Worm (Caenorhabditis elegans) whole organism, young adult: ENCODE data around the gene Y41C4A.8.

Experiments
- B0035.1 ChIP-seq: sonication (generic microtip); optimal IDR thresholded peaks from 2 replicates; lab custom pipeline; 2016; ENCODE audit warnings: missing genetic modification characterization, mild to moderate bottlenecking, missing compliant biosample characterization, missing genotype, missing genetic modification reagents
- B0261.1 ChIP-seq: sonication (generic microtip); optimal IDR thresholded peaks from 2 replicates; lab custom pipeline; 2016; ENCODE audit warnings: mild to moderate bottlenecking, missing genetic modification characterization, moderate library complexity, missing compliant biosample characterization
- C06A6.2 ChIP-seq: fragments of 200-800 bp; sonication (Bioruptor generic); conservative IDR thresholded peaks from 2 replicates; pipeline ENCODE4 v1.3.6; 2022; ENCODE audit warnings: missing genetic modification characterization, missing compliant biosample characterization
- F39B2.1 ChIP-seq: fragments of 200-800 bp; sonication (Bioruptor generic); IDR thresholded peaks from 2 replicates; pipeline ENCODE4 v1.3.6; 2022; ENCODE audit warnings: missing genetic modification reagents, missing genetic modification characterization, missing compliant biosample characterization
- F49E8.2 ChIP-seq: sonication (generic microtip); optimal IDR thresholded peaks from 3 replicates; lab custom pipeline; 2017; ENCODE audit warnings: missing genetic modification characterization, mild to moderate bottlenecking, missing compliant biosample characterization, antibody characterized with exemption, moderate library complexity; ENCODE audit not compliant: insufficient read depth
- F52B5.7 ChIP-seq: sonication (generic microtip); optimal IDR thresholded peaks from 2 replicates; lab custom pipeline; 2016; ENCODE audit warnings: mild to moderate bottlenecking, missing genetic modification characterization, missing compliant biosample characterization
- T26A5.8 ChIP-seq: sonication (generic microtip); optimal IDR thresholded peaks from 2 replicates; lab custom pipeline; 2016; ENCODE audit warnings: missing genetic modification characterization, missing compliant biosample characterization
- akir-1 ChIP-seq: fragments of 200-800 bp; sonication (Bioruptor generic); optimal IDR thresholded peaks from 2 replicates; lab custom pipeline; 2018; ENCODE audit warnings: mild to moderate bottlenecking, missing genetic modification characterization, moderate library complexity, missing compliant biosample characterization
- aptf-2 ChIP-seq: fragments of 200-800 bp; sonication (Bioruptor generic); conservative IDR thresholded peaks from 2 replicates; pipeline ENCODE4 v1.3.6; 2022; ENCODE audit warnings: missing genetic modification reagents, missing genetic modification characterization, missing compliant biosample characterization
- attf-3 ChIP-seq: fragments of 200-800 bp; sonication (Bioruptor generic); conservative IDR thresholded peaks from 2 replicates; pipeline ENCODE4 v1.3.6; 2022; ENCODE audit warnings: missing genetic modification reagents, missing genetic modification characterization, missing compliant biosample characterization
- attf-5 ChIP-seq: fragments of 200-800 bp; sonication (Bioruptor generic); optimal IDR thresholded peaks from 2 replicates; lab custom pipeline; 2018; ENCODE audit warnings: mild to moderate bottlenecking, missing genetic modification characterization, missing compliant biosample characterization
- attf-6 ChIP-seq: fragments of 200-800 bp; sonication (Bioruptor generic); IDR thresholded peaks from 2 replicates; pipeline ENCODE4 v1.3.6; 2022; ENCODE audit warnings: missing genetic modification reagents, missing genetic modification characterization, missing compliant biosample characterization
- bed-1 ChIP-seq: fragments of 200-800 bp; sonication (Bioruptor generic); IDR thresholded peaks from 2 replicates; pipeline ENCODE4 v1.3.6; 2022; ENCODE audit warnings: missing genetic modification reagents, missing genetic modification characterization, missing compliant biosample characterization
- ceh-100 ChIP-seq: fragments of 200-800 bp; sonication (Bioruptor generic); IDR thresholded peaks from 2 replicates; pipeline ENCODE4 v1.3.6; 2022; ENCODE audit warnings: missing genetic modification reagents, missing genetic modification characterization, missing compliant biosample characterization
- ceh-91 ChIP-seq: fragments of 200-800 bp; sonication (Bioruptor generic); IDR thresholded peaks from 2 replicates; pipeline ENCODE4 v1.3.6; 2022; ENCODE audit warnings: missing genetic modification reagents, missing genetic modification characterization, missing compliant biosample characterization
- chd-7 ChIP-seq: sonication (generic microtip); optimal IDR thresholded peaks from 2 replicates; lab custom pipeline; 2016; ENCODE audit warnings: mild to moderate bottlenecking, missing genetic modification characterization, moderate library complexity, missing compliant biosample characterization
- dpl-1 ChIP-seq: fragments of 150-350 bp; optimal IDR thresholded peaks from 2 replicates; lab custom pipeline; 2014; ENCODE audit warnings: missing biosample characterization, missing genetic modification reagents, missing genetic modification characterization
- egl-18 ChIP-seq: fragments of 200-800 bp; sonication (Bioruptor generic); IDR thresholded peaks from 2 replicates; pipeline ENCODE4 v1.3.6; 2022; ENCODE audit warnings: missing genetic modification reagents, missing genetic modification characterization, missing compliant biosample characterization
- egrh-3 ChIP-seq: fragments of 200-800 bp; sonication (Bioruptor generic); IDR thresholded peaks from 2 replicates; pipeline ENCODE4 v1.3.6; 2022; ENCODE audit warnings: missing genetic modification reagents, missing genetic modification characterization, missing compliant biosample characterization
- ets-4 ChIP-seq: fragments of 200-800 bp; sonication (Bioruptor generic); optimal IDR thresholded peaks from 2 replicates; lab custom pipeline; 2018; ENCODE audit warnings: mild to moderate bottlenecking, missing genetic modification characterization, missing compliant biosample characterization
- fkh-3 ChIP-seq: sonication (generic microtip); optimal IDR thresholded peaks from 2 replicates; lab custom pipeline; 2016; ENCODE audit warnings: mild to moderate bottlenecking, missing genetic modification characterization, missing compliant biosample characterization
- hlh-12 ChIP-seq: sonication (generic microtip); optimal IDR thresholded peaks from 2 replicates; lab custom pipeline; 2016; ENCODE audit warnings: missing genetic modification characterization, missing compliant biosample characterization
- let-607 ChIP-seq, 2 experiments: fragments of 200-800 bp in 1 of 2; sonication (Bioruptor generic) in 1 of 2; sonication (generic microtip) in 1 of 2; optimal IDR thresholded peaks; 2 replicates each; lab custom pipeline; 2016 to 2018; ENCODE audit warnings: mild to moderate bottlenecking in 2 of 2, missing compliant biosample characterization in 2 of 2, missing genetic modification characterization in 2 of 2, moderate library complexity in 2 of 2, missing genotype in 1 of 2
- lin-26 ChIP-seq: fragments of 200-800 bp; sonication (Bioruptor generic); IDR thresholded peaks from 2 replicates; pipeline ENCODE4 v1.3.6; 2022; ENCODE audit warnings: missing genetic modification reagents, missing genetic modification characterization, missing compliant biosample characterization
- lin-40 ChIP-seq: sonication (generic microtip); optimal IDR thresholded peaks from 2 replicates; lab custom pipeline; 2016; ENCODE audit warnings: missing genetic modification characterization, mild to moderate bottlenecking, missing compliant biosample characterization, missing genotype, missing genetic modification reagents
- lir-1 ChIP-seq: fragments of 200-800 bp; sonication (Bioruptor generic); conservative IDR thresholded peaks from 2 replicates; pipeline ENCODE4 v1.3.6; 2022; ENCODE audit warnings: missing genetic modification reagents, missing genetic modification characterization, missing compliant biosample characterization
- lsl-1 ChIP-seq: fragments of 200-800 bp; sonication (Bioruptor generic); optimal IDR thresholded peaks from 2 replicates; lab custom pipeline; 2018; ENCODE audit warnings: mild to moderate bottlenecking, missing genetic modification characterization, moderate library complexity, missing compliant biosample characterization
- madf-3 ChIP-seq: fragments of 200-800 bp; sonication (Bioruptor generic); IDR thresholded peaks from 2 replicates; pipeline ENCODE4 v1.3.6; 2022; ENCODE audit warnings: missing genetic modification reagents, missing genetic modification characterization, missing compliant biosample characterization
- madf-8 ChIP-seq: fragments of 200-800 bp; sonication (Bioruptor generic); conservative IDR thresholded peaks from 2 replicates; pipeline ENCODE4 v1.3.6; 2022; ENCODE audit warnings: missing genetic modification reagents, missing genetic modification characterization, missing compliant biosample characterization
- mcd-1 ChIP-seq: fragments of 200-800 bp; sonication (Bioruptor generic); IDR thresholded peaks from 2 replicates; pipeline ENCODE4 v1.3.6; 2022; ENCODE audit warnings: missing genetic modification reagents, missing genetic modification characterization, missing compliant biosample characterization
- mel-28 ChIP-seq: sonication (generic microtip); optimal IDR thresholded peaks from 2 replicates; lab custom pipeline; 2016; ENCODE audit warnings: borderline replicate concordance, mild to moderate bottlenecking, missing genetic modification characterization, missing compliant biosample characterization
- nfya-1 ChIP-seq: sonication (generic microtip); optimal IDR thresholded peaks from 2 replicates; lab custom pipeline; 2017; ENCODE audit warnings: antibody characterized with exemption, missing compliant biosample characterization, missing genetic modification characterization, borderline replicate concordance; ENCODE audit not compliant: insufficient read depth
- nfya-2 ChIP-seq: fragments of 200-800 bp; sonication (Bioruptor generic); IDR thresholded peaks from 2 replicates; pipeline ENCODE4 v1.3.6; 2022; ENCODE audit warnings: missing genetic modification reagents, missing genetic modification characterization, missing compliant biosample characterization
- nfyb-1 ChIP-seq: fragments of 200-800 bp; sonication (Bioruptor generic); IDR thresholded peaks from 2 replicates; pipeline ENCODE4 v1.3.6; 2022; ENCODE audit warnings: missing genetic modification reagents, missing genetic modification characterization, missing compliant biosample characterization
- nhr-27 ChIP-seq: fragments of 200-800 bp; sonication (Bioruptor generic); optimal IDR thresholded peaks from 2 replicates; lab custom pipeline; 2018; ENCODE audit warnings: mild to moderate bottlenecking, missing genetic modification characterization, moderate library complexity, missing compliant biosample characterization
- nhr-80 ChIP-seq: sonication (generic microtip); optimal IDR thresholded peaks from 2 replicates; lab custom pipeline; 2016; ENCODE audit warnings: missing genetic modification characterization, missing compliant biosample characterization
- pbrm-1 ChIP-seq: fragments of 200-800 bp; sonication (Bioruptor generic); IDR thresholded peaks from 2 replicates; pipeline ENCODE4 v1.3.6; 2022; ENCODE audit warnings: missing genetic modification reagents, missing genetic modification characterization, missing compliant biosample characterization
- rec-8 ChIP-seq, 2 experiments: sonication (generic microtip); optimal IDR thresholded peaks; 2 replicates each; lab custom pipeline; 2016; ENCODE audit warnings: mild to moderate bottlenecking in 2 of 2, missing genetic modification characterization in 2 of 2, missing genetic modification reagents in 2 of 2, missing genotype in 2 of 2, missing biosample characterization in 1 of 2, missing compliant biosample characterization in 1 of 2, moderate library complexity in 1 of 2
- rpc-1 ChIP-seq, 2 experiments: fragments of 150-350 bp in 1 of 2; sonication (generic microtip) in 1 of 2; optimal IDR thresholded peaks; 2 replicates each; lab custom pipeline; 2014 to 2018; ENCODE audit warnings: missing biosample characterization in 1 of 2, missing genetic modification characterization in 1 of 2, missing genetic modification reagents in 1 of 2, missing genotype in 1 of 2
- sdz-38 ChIP-seq: sonication (generic microtip); optimal IDR thresholded peaks from 2 replicates; lab custom pipeline; 2016; ENCODE audit warnings: missing genotype, missing genetic modification characterization, missing compliant biosample characterization
- snpc-1.3 ChIP-seq: sonication (generic microtip); optimal IDR thresholded peaks from 2 replicates; lab custom pipeline; 2017; ENCODE audit warnings: missing genetic modification characterization, mild to moderate bottlenecking, missing compliant biosample characterization, antibody characterized with exemption, moderate library complexity, missing genotype, missing genetic modification reagents; ENCODE audit not compliant: insufficient read depth
- snpc-4 ChIP-seq, 5 experiments: fragments of 150-350 bp in 1 of 5; sonication (generic microtip) in 4 of 5; optimal IDR thresholded peaks; 2 replicates each; lab custom pipeline; 2014 to 2018; ENCODE audit warnings: missing genetic modification characterization in 5 of 5, missing biosample characterization in 3 of 5, antibody characterized with exemption in 2 of 5, mild to moderate bottlenecking in 2 of 5, missing compliant biosample characterization in 2 of 5, missing genotype in 2 of 5, moderate library complexity in 2 of 5, missing genetic modification reagents in 1 of 5
- somi-1 ChIP-seq: fragments of 200-800 bp; sonication (Bioruptor generic); optimal IDR thresholded peaks from 2 replicates; lab custom pipeline; 2018; ENCODE audit warnings: mild to moderate bottlenecking, missing genetic modification characterization, missing compliant biosample characterization
- zfh-2 ChIP-seq: fragments of 200-800 bp; sonication (Bioruptor generic); conservative IDR thresholded peaks from 2 replicates; pipeline ENCODE4 v1.3.6; 2022; ENCODE audit warnings: missing genetic modification reagents, missing genetic modification characterization, missing compliant biosample characterization
- zim-3 ChIP-seq: sonication (generic microtip); optimal IDR thresholded peaks from 2 replicates; lab custom pipeline; 2017; ENCODE audit warnings: mild to moderate bottlenecking, missing genetic modification characterization, moderate library complexity, missing compliant biosample characterization
- ztf-26 ChIP-seq: sonication (generic microtip); optimal IDR thresholded peaks from 2 replicates; lab custom pipeline; 2017; ENCODE audit warnings: missing genetic modification characterization, missing compliant biosample characterization
- ztf-28 ChIP-seq: fragments of 200-800 bp; sonication (Bioruptor generic); IDR thresholded peaks from 2 replicates; pipeline ENCODE4 v1.3.6; 2022; ENCODE audit warnings: missing genetic modification reagents, missing genetic modification characterization, missing compliant biosample characterization

Gene Y41C4A.8

DNA sequence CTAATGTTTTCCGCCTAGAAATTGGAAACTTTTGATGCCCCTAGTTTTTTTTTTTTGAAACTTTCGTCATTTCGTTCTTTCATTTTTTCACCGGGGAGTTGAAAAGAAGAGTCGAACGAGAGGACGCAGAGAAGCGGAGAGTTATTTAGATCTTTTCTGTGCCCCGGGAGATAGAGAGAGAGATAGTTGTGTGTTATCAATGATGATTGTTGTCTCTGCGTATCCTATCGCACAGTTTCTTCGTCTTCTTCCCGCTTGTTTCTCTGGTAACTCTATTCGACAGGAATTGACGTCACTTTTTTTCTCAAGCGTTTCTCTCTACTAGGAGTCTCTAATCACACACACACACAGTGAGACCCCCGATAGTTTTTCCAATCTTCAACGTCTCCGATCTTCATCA is 19.3 kb downstream of the Y41C4A.8 start (continued):
- TF ChIP-seq rpc-1 (optimal IDR thresholded peaks at IDR 0.05; lab: Kevin White, UChicago) (no peak), rpc-1 (tag; optimal IDR thresholded peaks at IDR 0.05; lab: Kevin White, UChicago) (no peak), somi-1 (GFP tag; lab: Kevin White, UChicago) (peak; percentile 27), nfyb-1 (GFP tag; lab: Robert Waterston, UW) (peak; percentile 39; the same call in 1 of the 2 replicates), lir-1 (GFP tag; lab: Robert Waterston, UW) (no peak), attf-6 (GFP tag; lab: Robert Waterston, UW) (no peak), ceh-100 (GFP tag; lab: Robert Waterston, UW) (no peak), egrh-3 (GFP tag; lab: Robert Waterston, UW) (no peak), aptf-2 (GFP tag; lab: Robert Waterston, UW) (no peak), attf-3 (GFP tag; lab: Robert Waterston, UW) (no peak), attf-5 (GFP tag; lab: Kevin White, UChicago) (peak; percentile 59), lin-26 (GFP tag; lab: Robert Waterston, UW) (peak; percentile 20; the same call in 1 of the 2 replicates), zim-3 (no peak), nfya-2 (GFP tag; lab: Robert Waterston, UW) (no peak), zfh-2 (GFP tag; lab: Robert Waterston, UW) (no peak), B0261.1 (tag; lab: Kevin White, UChicago) (no peak), snpc-4 (GFP tag; optimal IDR thresholded peaks at IDR 0.05; lab: Kevin White, UChicago) (no peak), snpc-4 (tag; optimal IDR thresholded peaks at IDR 0.05; lab: Kevin White, UChicago) (peak in 1 of 4 experiments; percentile 33), mel-28 (no peak), F49E8.2 (tag; lab: Kevin White, UChicago) (no peak), nfya-1 (tag; lab: Kevin White, UChicago) (no peak), nhr-80 (tag; lab: Kevin White, UChicago) (peak; percentile 96), ztf-26 (tag; lab: Kevin White, UChicago) (peak; percentile 9), pbrm-1 (GFP tag; lab: Robert Waterston, UW) (no peak), F39B2.1 (GFP tag; lab: Robert Waterston, UW) (no peak), egl-18 (no peak), ets-4 (no peak), chd-7 (tag; lab: Kevin White, UChicago) (no peak), akir-1 (GFP tag; lab: Kevin White, UChicago) (no peak), lsl-1 (GFP tag; lab: Kevin White, UChicago) (no peak), madf-3 (GFP tag; lab: Robert Waterston, UW) (no peak), lin-40 (tag; lab: Kevin White, UChicago) (peak; percentile 60), hlh-12 (tag; lab: Kevin White, UChicago) (no peak), bed-1 (no peak), C06A6.2 (GFP tag; lab: Robert Waterston, UW) (no peak), F52B5.7 (tag; lab: Kevin White, UChicago) (no peak), madf-8 (no peak), ztf-28 (no peak), snpc-1.3 (no peak), T26A5.8 (tag; lab: Kevin White, UChicago) (no peak), let-607 (tag; optimal IDR thresholded peaks at IDR 0.05; lab: Kevin White, UChicago) (no peak), dpl-1 (no peak), sdz-38 (no peak), B0035.1 (tag; lab: Kevin White, UChicago) (no peak), rec-8 (tag; optimal IDR thresholded peaks at IDR 0.05; lab: Kevin White, UChicago) (no peak), nhr-27 (tag; lab: Kevin White, UChicago) (no peak), fkh-3 (tag; lab: Kevin White, UChicago) (no peak), ceh-91 (no peak), mcd-1 (GFP tag; lab: Robert Waterston, UW) (0 out of 2 replicates have a peak, but pooled peaks have one; percentile 29)
